Worm (Caenorhabditis elegans) whole organism, L1 larva: ENCODE data around the gene T21E8.5.

Experiments
- blmp-1 ChIP-seq: fragments of 150-350 bp; optimal IDR thresholded peaks from 2 replicates; lab custom pipeline; 2014; ENCODE audit warnings: missing biosample characterization, missing genetic modification characterization
- ces-1 ChIP-seq: fragments of 150-350 bp; optimal IDR thresholded peaks from 2 replicates; lab custom pipeline; 2014; ENCODE audit warnings: missing biosample characterization, missing genetic modification reagents, missing genetic modification characterization
- egl-27 ChIP-seq, 2 experiments: fragments of 150-350 bp in 1 of 2; sonication (generic microtip); optimal IDR thresholded peaks; 3 replicates each; lab custom pipeline; 2017 to 2018; ENCODE audit warnings: missing biosample characterization in 2 of 2, missing genetic modification characterization in 2 of 2, missing genetic modification reagents in 2 of 2
- lin-39 ChIP-seq: fragments of 150-350 bp; optimal IDR thresholded peaks from 2 replicates; lab custom pipeline; 2014; ENCODE audit warnings: missing biosample characterization, missing genetic modification reagents, missing genetic modification characterization
- lir-3 ChIP-seq: sonication (generic microtip); optimal IDR thresholded peaks from 2 replicates; lab custom pipeline; 2016; ENCODE audit warnings: mild to moderate bottlenecking, missing genetic modification characterization, moderate library complexity, missing compliant biosample characterization; ENCODE audit not compliant: poor library complexity
- nhr-12 ChIP-seq: sonication (generic microtip); optimal IDR thresholded peaks from 2 replicates; lab custom pipeline; 2017; ENCODE audit warnings: missing biosample characterization, missing genetic modification characterization
- nhr-237 ChIP-seq: fragments of 150-350 bp; optimal IDR thresholded peaks from 2 replicates; lab custom pipeline; 2014; ENCODE audit warnings: missing biosample characterization, missing genetic modification characterization
- nhr-90 ChIP-seq: sonication (generic microtip); optimal IDR thresholded peaks from 2 replicates; lab custom pipeline; 2016; ENCODE audit warnings: mild to moderate bottlenecking, missing genetic modification characterization, missing compliant biosample characterization; ENCODE audit not compliant: poor library complexity
- rnt-1 ChIP-seq: sonication (generic microtip); optimal IDR thresholded peaks from 2 replicates; lab custom pipeline; 2016; ENCODE audit warnings: mild to moderate bottlenecking, missing genetic modification characterization, moderate library complexity, missing compliant biosample characterization
- snpc-4 ChIP-seq: fragments of 150-350 bp; optimal IDR thresholded peaks from 2 replicates; lab custom pipeline; 2014; ENCODE audit warnings: missing biosample characterization, missing genetic modification characterization
- sptf-1 ChIP-seq: fragments of 150-350 bp; optimal IDR thresholded peaks from 2 replicates; lab custom pipeline; 2014; ENCODE audit warnings: missing biosample characterization, missing genetic modification characterization
- unc-62 ChIP-seq: fragments of 150-350 bp; optimal IDR thresholded peaks from 2 replicates; lab custom pipeline; 2014; ENCODE audit warnings: missing biosample characterization, missing genetic modification reagents, missing genetic modification characterization
- ztf-11 ChIP-seq, 2 experiments: sonication (generic microtip); optimal IDR thresholded peaks; 2 replicates each; lab custom pipeline; 2016 to 2017; ENCODE audit warnings: missing genetic modification characterization in 2 of 2, missing biosample characterization in 1 of 2, missing compliant biosample characterization in 1 of 2

- no peak for TF ChIP-seq ztf-11 (tag; optimal IDR thresholded peaks at IDR 0.05; lab: Kevin White, UChicago)
- TF ChIP-seq nhr-12 (tag; lab: Kevin White, UChicago) = no peak
- TF ChIP-seq snpc-4 (tag; lab: Kevin White, UChicago) = no peak
- peak; percentile 36 for TF ChIP-seq lin-39
- TF ChIP-seq ces-1 (GFP tag; lab: Kevin White, UChicago) = no peak
- no peak for TF ChIP-seq sptf-1
- no peak for TF ChIP-seq egl-27 (tag; optimal IDR thresholded peaks at IDR 0.05; lab: Kevin White, UChicago)
- no peak for TF ChIP-seq nhr-90 (tag; lab: Kevin White, UChicago)
- TF ChIP-seq blmp-1 (tag; lab: Kevin White, UChicago) = no peak
- TF ChIP-seq unc-62 (GFP tag; lab: Kevin White, UChicago) = no peak
- no peak for TF ChIP-seq nhr-237 (tag; lab: Kevin White, UChicago)
- TF ChIP-seq rnt-1 (tag; lab: Kevin White, UChicago) = peak; percentile 70
- no peak for TF ChIP-seq lir-3
Observed at ce11 chrX:10909661-10910060, 23.7 kb downstream of the T21E8.5 start.
